Worm (Caenorhabditis elegans) whole organism, early embryonic: ENCODE results near the gene F21F8.5.

Experiments used
- F13C5.2 ChIP-seq: sonication (generic microtip); optimal IDR thresholded peaks from 2 replicates; lab custom pipeline; 2017; ENCODE audit warnings: mild to moderate bottlenecking, missing genetic modification characterization, inconsistent platforms, missing compliant biosample characterization
- aly-1 ChIP-seq: sonication (generic microtip); optimal IDR thresholded peaks from 2 replicates; lab custom pipeline; 2016; ENCODE audit warnings: missing genetic modification characterization, missing compliant biosample characterization
- ama-1 ChIP-seq: fragments of 150-350 bp; optimal IDR thresholded peaks from 2 replicates; lab custom pipeline; 2014
- ceh-13 ChIP-seq: fragments of 200-800 bp; sonication (Bioruptor generic); optimal IDR thresholded peaks from 2 replicates; lab custom pipeline; 2018; ENCODE audit warnings: mild to moderate bottlenecking, missing genetic modification characterization, missing compliant biosample characterization
- ceh-36 ChIP-seq: sonication (generic microtip); optimal IDR thresholded peaks from 2 replicates; lab custom pipeline; 2016; ENCODE audit warnings: missing genetic modification characterization, inconsistent platforms, missing compliant biosample characterization
- ets-7 ChIP-seq: sonication (generic microtip); optimal IDR thresholded peaks from 2 replicates; lab custom pipeline; 2016; ENCODE audit warnings: missing genotype, missing genetic modification characterization, missing compliant biosample characterization
- flt-1 ChIP-seq: fragments of 200-800 bp; sonication (Bioruptor generic); IDR thresholded peaks from 2 replicates; pipeline ENCODE4 v1.3.6; 2022; ENCODE audit warnings: missing genetic modification characterization, missing compliant biosample characterization
- hmbx-1 ChIP-seq: sonication (generic microtip); optimal IDR thresholded peaks from 2 replicates; lab custom pipeline; 2016; ENCODE audit warnings: mild to moderate bottlenecking, missing genetic modification characterization, missing compliant biosample characterization
- hmg-4 ChIP-seq: fragments of 200-800 bp; sonication (Bioruptor generic); optimal IDR thresholded peaks from 2 replicates; lab custom pipeline; 2018; ENCODE audit warnings: mild to moderate bottlenecking, missing genetic modification characterization, missing compliant biosample characterization
- hnd-1 ChIP-seq: sonication (generic microtip); optimal IDR thresholded peaks from 2 replicates; lab custom pipeline; 2016; ENCODE audit warnings: missing genetic modification characterization, missing compliant biosample characterization
- pes-1 ChIP-seq: fragments of 200-800 bp; sonication (Bioruptor generic); IDR thresholded peaks from 2 replicates; pipeline ENCODE4 v1.3.6; 2022; ENCODE audit warnings: missing genetic modification reagents, missing genetic modification characterization, missing compliant biosample characterization
- sea-1 ChIP-seq: fragments of 200-800 bp; sonication (Bioruptor generic); conservative IDR thresholded peaks from 2 replicates; pipeline ENCODE4 v1.3.6; 2022; ENCODE audit warnings: missing genetic modification characterization, missing compliant biosample characterization
- tbx-37 ChIP-seq: fragments of 200-800 bp; sonication (Bioruptor generic); conservative IDR thresholded peaks from 2 replicates; pipeline ENCODE4 v1.3.6; 2022; ENCODE audit warnings: missing genetic modification reagents, missing genetic modification characterization, missing compliant biosample characterization
- tra-4 ChIP-seq: sonication (generic microtip); optimal IDR thresholded peaks from 2 replicates; lab custom pipeline; 2017; ENCODE audit warnings: missing genetic modification characterization, missing compliant biosample characterization

- TF ChIP-seq ama-1 (lab: Kevin White, UChicago) = no peak
- no peak for TF ChIP-seq sea-1 (GFP tag; lab: Robert Waterston, UW)
- TF ChIP-seq tra-4 (tag; lab: Kevin White, UChicago) = no peak
- no peak for TF ChIP-seq pes-1 (GFP tag; lab: Robert Waterston, UW)
- no peak for TF ChIP-seq ceh-13 (GFP tag; lab: Kevin White, UChicago)
- TF ChIP-seq ceh-36 (tag; lab: Kevin White, UChicago) = no peak
- no peak for TF ChIP-seq hmg-4 (GFP tag; lab: Kevin White, UChicago)
- TF ChIP-seq hnd-1 (tag; lab: Kevin White, UChicago) = no peak
- TF ChIP-seq ets-7 = no peak
- TF ChIP-seq flt-1 (GFP tag; lab: Robert Waterston, UW) = no peak
- no peak for TF ChIP-seq aly-1 (tag; lab: Kevin White, UChicago)
- TF ChIP-seq F13C5.2 (tag; lab: Kevin White, UChicago) = no peak
- TF ChIP-seq tbx-37 = no peak
- TF ChIP-seq hmbx-1 (tag; lab: Kevin White, UChicago) = no peak
These were observed 15.9 kb downstream of the F21F8.5 start, which contains the start of gene C16D9.6 for ce11 chrV:8250208-8250607.
